Worm (Caenorhabditis elegans) whole organism, L2 larva: ENCODE measurements around the gene pgp-3.

Experiments used
- aly-2 ChIP-seq: fragments of 150-350 bp; optimal IDR thresholded peaks from 2 replicates; lab custom pipeline; 2014; ENCODE audit warnings: missing biosample characterization, missing genetic modification characterization
- ceh-82 ChIP-seq: fragments of 150-350 bp; optimal IDR thresholded peaks from 2 replicates; lab custom pipeline; 2014; ENCODE audit warnings: missing biosample characterization, missing genetic modification characterization
- elt-1 ChIP-seq: fragments of 150-350 bp; optimal IDR thresholded peaks from 2 replicates; lab custom pipeline; 2014; ENCODE audit warnings: missing biosample characterization, missing genetic modification characterization
- lin-13 ChIP-seq: fragments of 150-350 bp; optimal IDR thresholded peaks from 2 replicates; lab custom pipeline; 2014; ENCODE audit warnings: missing biosample characterization, missing genetic modification reagents, missing genetic modification characterization
- lin-39 ChIP-seq: fragments of 150-350 bp; optimal IDR thresholded peaks from 2 replicates; lab custom pipeline; 2014; ENCODE audit warnings: missing biosample characterization, missing genetic modification reagents, missing genetic modification characterization
- nhr-12 ChIP-seq: fragments of 150-350 bp; optimal IDR thresholded peaks from 2 replicates; lab custom pipeline; 2014; ENCODE audit warnings: missing biosample characterization, missing genetic modification characterization
- nhr-237 ChIP-seq: fragments of 150-350 bp; optimal IDR thresholded peaks from 2 replicates; lab custom pipeline; 2014; ENCODE audit warnings: missing biosample characterization, missing genetic modification characterization
- nhr-77 ChIP-seq: fragments of 150-350 bp; optimal IDR thresholded peaks from 2 replicates; lab custom pipeline; 2014; ENCODE audit warnings: missing biosample characterization, missing genetic modification characterization
- unc-62 ChIP-seq: fragments of 150-350 bp; optimal IDR thresholded peaks from 2 replicates; lab custom pipeline; 2014; ENCODE audit warnings: missing biosample characterization, missing genetic modification reagents, missing genetic modification characterization
- zag-1 ChIP-seq: fragments of 150-350 bp; optimal IDR thresholded peaks from 2 replicates; lab custom pipeline; 2014; ENCODE audit warnings: missing biosample characterization, missing genetic modification characterization
- ztf-11 ChIP-seq: sonication (generic microtip); optimal IDR thresholded peaks from 2 replicates; lab custom pipeline; 2017; ENCODE audit warnings: missing biosample characterization, missing genetic modification characterization
- ztf-4 ChIP-seq: fragments of 150-350 bp; optimal IDR thresholded peaks from 2 replicates; lab custom pipeline; 2014; ENCODE audit warnings: missing biosample characterization, missing genetic modification characterization

DNA sequence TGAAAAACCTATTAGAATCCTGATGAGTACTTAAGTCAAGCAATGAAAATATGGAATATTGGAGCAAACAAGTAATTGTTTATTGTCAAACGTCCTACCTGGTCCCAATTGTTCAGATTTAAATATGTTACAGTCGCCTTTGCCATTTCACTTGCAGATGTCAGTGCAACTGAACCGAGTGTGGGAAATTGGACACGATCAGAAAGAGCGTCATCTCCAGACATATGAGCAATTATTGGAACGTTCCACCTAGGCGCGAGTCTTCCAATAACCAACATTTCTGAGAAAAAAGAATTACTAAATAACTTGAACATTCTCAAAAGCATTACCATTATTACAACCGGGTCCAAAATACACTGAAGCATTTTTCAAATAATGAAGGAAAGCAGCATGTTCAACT, 14.9 kb upstream of the pgp-3 start:
- TF ChIP-seq ztf-11 (tag; lab: Kevin White, UChicago) (no peak), unc-62 (GFP tag; lab: Kevin White, UChicago) (no peak), nhr-77 (tag; lab: Kevin White, UChicago) (no peak), lin-13 (GFP tag; lab: Kevin White, UChicago) (no peak), elt-1 (tag; lab: Kevin White, UChicago) (no peak), nhr-237 (tag; lab: Kevin White, UChicago) (no peak), zag-1 (tag; lab: Kevin White, UChicago) (no peak), nhr-12 (tag; lab: Kevin White, UChicago) (no peak), ceh-82 (no peak), ztf-4 (no peak), lin-39 (tag; lab: Kevin White, UChicago) (no peak), aly-2 (no peak)
